Fruit fly (Drosophila melanogaster): ENCODE data around the gene Agpat4.

DNA sequence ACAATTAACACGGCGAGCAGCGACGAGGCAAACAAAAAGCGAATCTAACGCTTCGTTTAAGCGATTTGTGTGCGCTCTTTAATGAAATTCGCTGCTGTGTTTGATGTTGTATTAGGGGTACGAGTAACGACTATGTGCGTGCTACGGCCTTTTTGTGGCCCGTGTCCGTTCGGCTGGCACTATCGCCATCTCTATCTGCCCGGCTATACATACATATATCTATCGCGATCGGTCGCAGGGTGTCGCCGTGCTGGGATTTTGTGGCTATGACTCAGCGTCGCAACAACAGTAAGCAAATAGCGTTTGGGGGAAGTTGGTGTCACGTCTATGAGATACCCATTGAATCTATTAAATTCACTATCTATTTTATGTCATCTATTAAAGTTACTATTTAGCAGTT, 12.3 kb upstream of the Agpat4 start:
- TF ChIP-seq pan (optimal IDR thresholded peaks at IDR 0.05), result no peak
- no peak for TF ChIP-seq Hnf4 (GFP tag; optimal IDR thresholded peaks at IDR 0.05)
- TF ChIP-seq Vsx2 (GFP tag; optimal IDR thresholded peaks at IDR 0.05; ENCODE audit: partially characterized antibody), result no peak
- TF ChIP-seq br (GFP tag; optimal IDR thresholded peaks at IDR 0.05), result no peak
- no peak for TF ChIP-seq lola (GFP tag; optimal IDR thresholded peaks at IDR 0.05)
- TF ChIP-seq psq (GFP tag; optimal IDR thresholded peaks at IDR 0.05), result no peak
- no peak for TF ChIP-seq HLH106 (tag; optimal IDR thresholded peaks at IDR 0.05)
- TF ChIP-seq dl (GFP tag; optimal IDR thresholded peaks at IDR 0.05; ENCODE audit: insufficient read depth in 1 of 2, partially characterized antibody in 2 of 2), result no peak
- no peak for TF ChIP-seq jim (GFP tag; optimal IDR thresholded peaks at IDR 0.05)
- no peak for TF ChIP-seq GATAd (GFP tag; optimal IDR thresholded peaks at IDR 0.05)

Data from whole organism, wandering third instar larva.